Worm (Caenorhabditis elegans) whole organism, late embryonic: Measurements from ENCODE around the gene F44E2.4.

Experiments used
- F13H6.1 ChIP-seq: sonication (generic microtip); optimal IDR thresholded peaks from 2 replicates; lab custom pipeline; 2016; ENCODE audit warnings: missing genetic modification characterization, missing compliant biosample characterization
- K09A11.1 ChIP-seq: sonication (generic microtip); optimal IDR thresholded peaks from 2 replicates; lab custom pipeline; 2017; ENCODE audit warnings: antibody characterized with exemption, mild to moderate bottlenecking, missing genetic modification characterization, missing compliant biosample characterization; ENCODE audit not compliant: insufficient read depth
- ceh-2 ChIP-seq: sonication (generic microtip); optimal IDR thresholded peaks from 2 replicates; lab custom pipeline; 2016; ENCODE audit warnings: missing genotype, missing genetic modification characterization, missing compliant biosample characterization
- ceh-30 ChIP-seq: fragments of 150-350 bp; optimal IDR thresholded peaks from 2 replicates; lab custom pipeline; 2014; ENCODE audit warnings: missing biosample characterization, missing genetic modification characterization
- ceh-31 ChIP-seq: sonication (generic microtip); optimal IDR thresholded peaks from 2 replicates; lab custom pipeline; 2016; ENCODE audit warnings: missing genetic modification characterization, missing compliant biosample characterization
- gmeb-2 ChIP-seq: sonication (generic microtip); optimal IDR thresholded peaks from 2 replicates; lab custom pipeline; 2016; ENCODE audit warnings: missing genetic modification characterization, inconsistent platforms, missing compliant biosample characterization
- hlh-30 ChIP-seq: sonication (generic microtip); optimal IDR thresholded peaks from 2 replicates; lab custom pipeline; 2017; ENCODE audit warnings: antibody characterized with exemption, missing genetic modification characterization, missing compliant biosample characterization; ENCODE audit not compliant: insufficient read depth
- npax-4 ChIP-seq: sonication (generic microtip); optimal IDR thresholded peaks from 2 replicates; lab custom pipeline; 2016; ENCODE audit warnings: missing genetic modification characterization, missing compliant biosample characterization
- pha-2 ChIP-seq: sonication (generic microtip); optimal IDR thresholded peaks from 2 replicates; lab custom pipeline; 2017; ENCODE audit warnings: mild to moderate bottlenecking, missing genetic modification characterization, missing compliant biosample characterization
- pqm-1 ChIP-seq: sonication (generic microtip); optimal IDR thresholded peaks from 2 replicates; lab custom pipeline; 2016; ENCODE audit warnings: missing genetic modification characterization, missing compliant biosample characterization
- tbx-2 ChIP-seq: sonication (generic microtip); optimal IDR thresholded peaks from 2 replicates; lab custom pipeline; 2016; ENCODE audit warnings: missing genetic modification characterization, missing compliant biosample characterization
- ttx-3 ChIP-seq: sonication (generic microtip); optimal IDR thresholded peaks from 2 replicates; lab custom pipeline; 2016; ENCODE audit warnings: missing genetic modification reagents, missing genetic modification characterization, missing compliant biosample characterization

ce11 chrIII:8794793-8795192, 43.4 kb downstream of the F44E2.4 start:
- no peak for TF ChIP-seq gmeb-2 (tag; lab: Kevin White, UChicago)
- TF ChIP-seq ceh-2: no peak
- TF ChIP-seq tbx-2 (tag; lab: Kevin White, UChicago): peak; percentile 51
- TF ChIP-seq hlh-30: peak; percentile 3
- no peak for TF ChIP-seq npax-4 (tag; lab: Kevin White, UChicago)
- TF ChIP-seq ceh-30 (tag; lab: Kevin White, UChicago): no peak
- no peak for TF ChIP-seq pqm-1
- TF ChIP-seq F13H6.1: peak; percentile 7
- peak; percentile 26 for TF ChIP-seq pha-2
- TF ChIP-seq K09A11.1 (tag; lab: Kevin White, UChicago): no peak
- peak; percentile 76 for TF ChIP-seq ceh-31 (tag; lab: Kevin White, UChicago)
- TF ChIP-seq ttx-3: no peak
